Worm (Caenorhabditis elegans) whole organism, L1 larva: ENCODE data around the gene F32D8.13.
A peak's percentile ranks its signal among the peaks of the same experiment; 100 is the strongest.

ENCODE experiments used
- C04F5.9 ChIP-seq: sonication (generic microtip); optimal IDR thresholded peaks from 2 replicates; lab custom pipeline; 2016; ENCODE audit warnings: missing genetic modification characterization, missing compliant biosample characterization
- C34B4.2 ChIP-seq: sonication (generic microtip); optimal IDR thresholded peaks from 2 replicates; lab custom pipeline; 2017; ENCODE audit warnings: mild to moderate bottlenecking, missing genetic modification characterization, missing compliant biosample characterization
- Y116A8C.19 ChIP-seq: sonication (generic microtip); optimal IDR thresholded peaks from 2 replicates; lab custom pipeline; 2016; ENCODE audit warnings: missing compliant biosample characterization, missing genetic modification characterization, borderline replicate concordance
- aha-1 ChIP-seq: fragments of 150-350 bp; optimal IDR thresholded peaks from 2 replicates; lab custom pipeline; 2014; ENCODE audit warnings: missing biosample characterization, missing genetic modification characterization
- alr-1 ChIP-seq: fragments of 200-800 bp; sonication (Bioruptor generic); optimal IDR thresholded peaks from 2 replicates; lab custom pipeline; 2018; ENCODE audit warnings: borderline replicate concordance, mild to moderate bottlenecking, missing genetic modification characterization, missing compliant biosample characterization
- aly-2 ChIP-seq: fragments of 150-350 bp; optimal IDR thresholded peaks from 2 replicates; lab custom pipeline; 2014; ENCODE audit warnings: missing biosample characterization, missing genetic modification characterization
- blmp-1 ChIP-seq: fragments of 150-350 bp; optimal IDR thresholded peaks from 2 replicates; lab custom pipeline; 2014; ENCODE audit warnings: missing biosample characterization, missing genetic modification characterization
- ceh-8 ChIP-seq: fragments of 200-800 bp; sonication (Bioruptor generic); optimal IDR thresholded peaks from 2 replicates; lab custom pipeline; 2018; ENCODE audit warnings: mild to moderate bottlenecking, missing genetic modification characterization, moderate library complexity, missing compliant biosample characterization
- ceh-82 ChIP-seq, 3 experiments: fragments of 150-350 bp in 1 of 3; sonication (generic microtip) in 2 of 3; optimal IDR thresholded peaks; 2 replicates each; lab custom pipeline; 2014 to 2017; ENCODE audit warnings: missing biosample characterization in 3 of 3, missing genetic modification characterization in 3 of 3
- ceh-88 ChIP-seq: fragments of 200-800 bp; sonication (Bioruptor generic); IDR thresholded peaks from 2 replicates; pipeline ENCODE4 v1.3.6; 2022; ENCODE audit warnings: missing genetic modification characterization, missing compliant biosample characterization
- ceh-90 ChIP-seq: sonication (generic microtip); optimal IDR thresholded peaks from 2 replicates; lab custom pipeline; 2016; ENCODE audit warnings: missing genetic modification characterization, missing compliant biosample characterization
- ces-1 ChIP-seq: fragments of 150-350 bp; optimal IDR thresholded peaks from 2 replicates; lab custom pipeline; 2014; ENCODE audit warnings: missing biosample characterization, missing genetic modification reagents, missing genetic modification characterization
- dpl-1 ChIP-seq, 3 experiments: fragments of 150-350 bp in 2 of 3; sonication (generic microtip) in 1 of 3; optimal IDR thresholded peaks; 2 replicates each; lab custom pipeline; 2014 to 2017; ENCODE audit warnings: missing biosample characterization in 3 of 3, missing genetic modification characterization in 3 of 3, missing genetic modification reagents in 3 of 3
- dsc-1 ChIP-seq: sonication (generic microtip); optimal IDR thresholded peaks from 2 replicates; lab custom pipeline; 2016; ENCODE audit warnings: mild to moderate bottlenecking, missing genetic modification characterization, missing compliant biosample characterization
- efl-1 ChIP-seq, 4 experiments: fragments of 150-350 bp; optimal IDR thresholded peaks in 3 of 4; peaks in 1 of 4; 1 replicate in 1 of 4; 2 replicates in 3 of 4; lab custom pipeline; 2014; ENCODE audit warnings: missing biosample characterization in 2 of 4, missing genetic modification characterization in 2 of 4, missing genetic modification reagents in 2 of 4
- efl-3 ChIP-seq: fragments of 200-800 bp; sonication (Bioruptor generic); optimal IDR thresholded peaks from 2 replicates; lab custom pipeline; 2018; ENCODE audit warnings: mild to moderate bottlenecking, missing genetic modification characterization, missing compliant biosample characterization
- elt-2 ChIP-seq: sonication (generic microtip); optimal IDR thresholded peaks from 2 replicates; lab custom pipeline; 2016; ENCODE audit warnings: missing genetic modification characterization, mild to moderate bottlenecking, inconsistent platforms, missing compliant biosample characterization, missing genetic modification reagents
- elt-3 ChIP-seq, 6 experiments: fragments of 150-350 bp in 1 of 6; sonication (generic microtip); optimal IDR thresholded peaks; 2 replicates each; lab custom pipeline; 2017 to 2018; ENCODE audit warnings: missing biosample characterization in 6 of 6, missing genetic modification characterization in 6 of 6, inconsistent platforms in 1 of 6
- fkh-10 ChIP-seq: sonication (generic microtip); optimal IDR thresholded peaks from 2 replicates; lab custom pipeline; 2017; ENCODE audit warnings: missing biosample characterization, missing genetic modification reagents, missing genetic modification characterization
- fos-1 ChIP-seq: fragments of 150-350 bp; optimal IDR thresholded peaks from 2 replicates; lab custom pipeline; 2014; ENCODE audit warnings: missing biosample characterization, missing genetic modification characterization
- grh-1 ChIP-seq: fragments of 200-800 bp; sonication (Bioruptor generic); IDR thresholded peaks from 2 replicates; pipeline ENCODE4 v1.3.6; 2022; ENCODE audit warnings: missing genetic modification reagents, missing genetic modification characterization, missing compliant biosample characterization
- hlh-17 ChIP-seq: fragments of 200-800 bp; sonication (Bioruptor generic); optimal IDR thresholded peaks from 2 replicates; lab custom pipeline; 2018; ENCODE audit warnings: missing genetic modification characterization, mild to moderate bottlenecking, missing compliant biosample characterization, moderate library complexity, borderline replicate concordance
- irx-1 ChIP-seq: sonication (generic microtip); optimal IDR thresholded peaks from 2 replicates; lab custom pipeline; 2016; ENCODE audit warnings: missing genetic modification characterization, missing compliant biosample characterization
- isw-1 ChIP-seq: fragments of 200-800 bp; sonication (Bioruptor generic); IDR thresholded peaks from 2 replicates; pipeline ENCODE4 v1.3.6; 2022; ENCODE audit warnings: missing genetic modification characterization, missing compliant biosample characterization
- jun-1 ChIP-seq: fragments of 150-350 bp; optimal IDR thresholded peaks from 2 replicates; lab custom pipeline; 2014; ENCODE audit warnings: missing biosample characterization, missing genetic modification reagents, missing genetic modification characterization
- lin-14 ChIP-seq: fragments of 200-800 bp; sonication (Bioruptor generic); optimal IDR thresholded peaks from 2 replicates; lab custom pipeline; 2018; ENCODE audit warnings: mild to moderate bottlenecking, missing genetic modification characterization, moderate library complexity, missing compliant biosample characterization
- lin-15B ChIP-seq: fragments of 150-350 bp; sonication (generic microtip); optimal IDR thresholded peaks from 3 replicates; lab custom pipeline; 2014; ENCODE audit warnings: missing biosample characterization, missing genetic modification characterization
- lin-39 ChIP-seq: fragments of 150-350 bp; optimal IDR thresholded peaks from 2 replicates; lab custom pipeline; 2014; ENCODE audit warnings: missing biosample characterization, missing genetic modification reagents, missing genetic modification characterization
- lir-3 ChIP-seq: sonication (generic microtip); optimal IDR thresholded peaks from 2 replicates; lab custom pipeline; 2016; ENCODE audit warnings: mild to moderate bottlenecking, missing genetic modification characterization, moderate library complexity, missing compliant biosample characterization; ENCODE audit not compliant: poor library complexity
- mdl-1 ChIP-seq, 2 experiments: fragments of 150-350 bp; optimal IDR thresholded peaks; 2 replicates each; lab custom pipeline; 2014 to 2017; ENCODE audit warnings: missing biosample characterization in 2 of 2, missing genetic modification characterization in 2 of 2, inconsistent platforms in 1 of 2
- mep-1 ChIP-seq: fragments of 150-350 bp; optimal IDR thresholded peaks from 2 replicates; lab custom pipeline; 2014; ENCODE audit warnings: missing biosample characterization, missing genetic modification characterization
- nhr-12 ChIP-seq: sonication (generic microtip); optimal IDR thresholded peaks from 2 replicates; lab custom pipeline; 2017; ENCODE audit warnings: missing biosample characterization, missing genetic modification characterization
- nhr-19 ChIP-seq: fragments of 200-800 bp; sonication (Bioruptor generic); conservative IDR thresholded peaks from 2 replicates; pipeline ENCODE4 v1.3.6; 2022; ENCODE audit warnings: missing genetic modification characterization, missing compliant biosample characterization
- nhr-28 ChIP-seq: fragments of 150-350 bp; optimal IDR thresholded peaks from 2 replicates; lab custom pipeline; 2014; ENCODE audit warnings: missing biosample characterization, missing genetic modification characterization
- nhr-47 ChIP-seq: sonication (generic microtip); optimal IDR thresholded peaks from 2 replicates; lab custom pipeline; 2016; ENCODE audit warnings: mild to moderate bottlenecking, missing genetic modification characterization, moderate library complexity, missing compliant biosample characterization
- nhr-71 ChIP-seq: sonication (generic microtip); optimal IDR thresholded peaks from 2 replicates; lab custom pipeline; 2016; ENCODE audit warnings: mild to moderate bottlenecking, missing genetic modification characterization, moderate library complexity, missing compliant biosample characterization
- nhr-76 ChIP-seq: sonication (generic microtip); optimal IDR thresholded peaks from 2 replicates; lab custom pipeline; 2017; ENCODE audit warnings: missing biosample characterization, missing genetic modification characterization
- nhr-85 ChIP-seq: sonication (generic microtip); peaks from one replicate; lab custom pipeline; 2016; ENCODE audit warnings: missing genetic modification characterization, inconsistent platforms, missing compliant biosample characterization
- pqm-1 ChIP-seq: sonication (generic microtip); optimal IDR thresholded peaks from 3 replicates; lab custom pipeline; 2017; ENCODE audit warnings: missing biosample characterization, missing genetic modification characterization
- rnt-1 ChIP-seq: sonication (generic microtip); optimal IDR thresholded peaks from 2 replicates; lab custom pipeline; 2016; ENCODE audit warnings: mild to moderate bottlenecking, missing genetic modification characterization, moderate library complexity, missing compliant biosample characterization
- unc-30 ChIP-seq: sonication (generic microtip); optimal IDR thresholded peaks from 2 replicates; lab custom pipeline; 2017; ENCODE audit warnings: missing biosample characterization, missing genetic modification characterization
- zag-1 ChIP-seq: fragments of 150-350 bp; optimal IDR thresholded peaks from 2 replicates; lab custom pipeline; 2014; ENCODE audit warnings: missing biosample characterization, missing genetic modification characterization
- zip-4 ChIP-seq: fragments of 200-800 bp; sonication (Bioruptor generic); optimal IDR thresholded peaks from 2 replicates; lab custom pipeline; 2018; ENCODE audit warnings: mild to moderate bottlenecking, missing genetic modification characterization, moderate library complexity, missing compliant biosample characterization
- ztf-11 ChIP-seq, 2 experiments: sonication (generic microtip); optimal IDR thresholded peaks; 2 replicates each; lab custom pipeline; 2016 to 2017; ENCODE audit warnings: missing genetic modification characterization in 2 of 2, missing biosample characterization in 1 of 2, missing compliant biosample characterization in 1 of 2
- ztf-4 ChIP-seq: fragments of 150-350 bp; optimal IDR thresholded peaks from 2 replicates; lab custom pipeline; 2014; ENCODE audit warnings: missing biosample characterization, missing genetic modification characterization

The F32D8.13 gene

DNA sequence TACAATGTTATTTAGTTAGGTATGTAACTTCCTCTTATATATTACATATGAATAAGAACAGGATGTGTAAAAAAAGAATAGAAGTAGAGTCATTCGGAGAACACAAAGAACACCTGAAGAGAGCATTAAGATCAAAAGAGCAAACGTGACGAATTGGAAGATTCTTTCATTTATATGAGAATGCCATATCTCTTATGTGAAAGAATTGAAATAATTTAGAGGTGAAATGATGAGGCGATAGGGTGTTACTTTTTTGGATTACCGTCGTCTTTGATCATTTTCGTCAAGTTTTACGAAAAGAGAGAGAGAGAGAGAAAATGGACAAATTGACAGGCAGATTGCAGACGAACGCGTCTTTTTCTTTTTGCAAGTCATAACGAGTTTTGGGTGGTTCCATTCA, 19.8 kb downstream of the F32D8.13 start:
- TF ChIP-seq nhr-19 (GFP tag; lab: Robert Waterston, UW) (0 out of 2 replicates have a peak, but pooled peaks have one; percentile 26), lin-14 (peak; percentile 28), nhr-85 (peak; percentile 54), mdl-1 (tag; optimal IDR thresholded peaks at IDR 0.05; lab: Kevin White, UChicago) (no peak), alr-1 (no peak), aly-2 (no peak), hlh-17 (no peak), nhr-71 (tag; lab: Kevin White, UChicago) (peak; percentile 22), blmp-1 (tag; lab: Kevin White, UChicago) (peak; percentile 29), rnt-1 (tag; lab: Kevin White, UChicago) (no peak), Y116A8C.19 (tag; lab: Kevin White, UChicago) (no peak), ceh-90 (tag; lab: Kevin White, UChicago) (no peak)

DNA sequence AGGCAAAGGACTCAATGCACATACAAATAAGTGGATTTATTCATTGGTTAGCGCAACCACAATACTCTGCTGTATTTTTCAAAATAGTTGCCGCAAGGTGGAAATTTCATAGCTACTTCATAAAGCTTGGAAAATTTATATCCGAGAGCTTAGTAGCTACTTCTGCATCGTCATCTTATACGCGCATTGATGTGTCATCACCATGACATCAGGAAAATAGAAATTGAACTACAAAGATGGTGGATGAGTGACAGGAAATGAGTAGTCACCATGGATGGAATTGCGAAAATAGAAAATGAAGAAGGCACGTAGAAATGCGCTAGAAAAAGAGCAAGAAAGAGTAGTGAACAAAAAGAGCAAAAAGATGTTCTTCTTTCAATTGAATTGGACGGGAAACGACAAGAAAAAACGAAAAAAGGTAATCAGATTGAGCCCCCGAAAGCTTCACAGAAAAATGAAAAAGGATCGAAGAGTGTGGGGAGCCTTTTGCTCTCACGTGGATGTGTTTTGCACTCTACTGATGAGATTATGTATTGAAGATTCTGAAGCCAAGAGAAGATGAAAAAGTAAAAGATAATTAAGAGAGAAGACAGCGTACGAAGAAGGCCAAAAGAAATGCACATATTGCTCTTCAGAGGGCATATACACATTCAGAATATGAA, 21.3 kb downstream of the F32D8.13 start:
- no peak for TF ChIP-seq grh-1 (GFP tag; lab: Robert Waterston, UW)
- TF ChIP-seq ces-1 (GFP tag; lab: Kevin White, UChicago) = peak; percentile 64
- TF ChIP-seq lin-15B (tag; lab: Kevin White, UChicago) = no peak
- no peak for TF ChIP-seq mdl-1 (tag; optimal IDR thresholded peaks at IDR 0.05; lab: Kevin White, UChicago)
- peak; percentile 76 for TF ChIP-seq lin-14
- TF ChIP-seq mep-1 (tag; lab: Kevin White, UChicago) = peak; percentile 7
- no peak for TF ChIP-seq C34B4.2 (tag; lab: Kevin White, UChicago)
- TF ChIP-seq fos-1 (tag; lab: Kevin White, UChicago) = no peak
- no peak for TF ChIP-seq aly-2
- peak; percentile 59 for TF ChIP-seq nhr-71 (tag; lab: Kevin White, UChicago)
- TF ChIP-seq aha-1 (tag; lab: Kevin White, UChicago) = no peak
- no peak for TF ChIP-seq pqm-1
- no peak for TF ChIP-seq efl-3 (GFP tag; lab: Kevin White, UChicago)
- no peak for TF ChIP-seq ceh-88
- no peak for TF ChIP-seq lir-3 (tag; lab: Kevin White, UChicago)
- TF ChIP-seq fkh-10 = peak; percentile 96
- no peak for TF ChIP-seq nhr-12
- TF ChIP-seq zag-1 (tag; lab: Kevin White, UChicago) = no peak
- peak; percentile 28 for TF ChIP-seq nhr-47 (tag; lab: Kevin White, UChicago)
- no peak for TF ChIP-seq ceh-82 (tag; optimal IDR thresholded peaks at IDR 0.05; lab: Kevin White, UChicago)
- TF ChIP-seq dpl-1 (GFP tag; optimal IDR thresholded peaks at IDR 0.05; lab: Kevin White, UChicago) = no peak
- no peak for TF ChIP-seq nhr-19 (GFP tag; lab: Robert Waterston, UW)

DNA sequence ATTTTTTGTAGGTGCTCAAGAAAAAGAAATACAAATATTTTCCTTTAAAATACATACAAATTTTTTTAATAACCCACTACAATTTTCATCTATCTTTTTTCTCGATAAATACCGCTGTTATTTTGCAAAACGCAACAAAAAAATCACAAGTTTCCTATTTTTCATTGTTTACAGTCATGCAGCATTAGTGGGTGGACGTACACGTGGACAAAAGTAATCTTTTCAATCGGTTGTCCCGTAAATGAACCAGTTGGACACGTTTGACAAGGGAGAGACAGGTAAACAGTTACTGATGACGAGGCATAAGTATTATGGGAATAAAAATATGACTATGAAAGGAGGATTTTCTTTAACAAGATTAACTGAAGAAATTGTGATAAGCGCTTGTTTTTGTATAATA, 23.2 kb downstream of the F32D8.13 start:
- no peak for TF ChIP-seq C34B4.2 (tag; lab: Kevin White, UChicago)
- TF ChIP-seq elt-3 (tag; optimal IDR thresholded peaks at IDR 0.05; lab: Kevin White, UChicago) = peak in 1 of 6 experiments; percentile 41
- no peak for TF ChIP-seq hlh-17
- TF ChIP-seq ztf-4 (tag; lab: Kevin White, UChicago) = no peak
- no peak for TF ChIP-seq dpl-1 (GFP tag; optimal IDR thresholded peaks at IDR 0.05; lab: Kevin White, UChicago)
- no peak for TF ChIP-seq fkh-10
- TF ChIP-seq alr-1 = no peak
- no peak for TF ChIP-seq zag-1 (tag; lab: Kevin White, UChicago)
- TF ChIP-seq ceh-8 (GFP tag; lab: Kevin White, UChicago) = no peak
- peak in 1 of 2 experiments; percentile 56 for TF ChIP-seq mdl-1 (tag; optimal IDR thresholded peaks at IDR 0.05; lab: Kevin White, UChicago)
- no peak for TF ChIP-seq efl-1 (optimal IDR thresholded peaks at IDR 0.05; lab: Kevin White, UChicago)
- peak in 1 of 2 experiments; percentile 76 for TF ChIP-seq efl-1 (GFP tag; optimal IDR thresholded peaks at IDR 0.05 in 1 of 2; lab: Kevin White, UChicago)
- TF ChIP-seq mep-1 (tag; lab: Kevin White, UChicago) = no peak
- TF ChIP-seq lin-39 = no peak
- TF ChIP-seq elt-2 = no peak
- TF ChIP-seq ztf-11 (tag; optimal IDR thresholded peaks at IDR 0.05; lab: Kevin White, UChicago) = no peak
- no peak for TF ChIP-seq C04F5.9 (tag; lab: Kevin White, UChicago)
- no peak for TF ChIP-seq blmp-1 (tag; lab: Kevin White, UChicago)
- TF ChIP-seq fos-1 (tag; lab: Kevin White, UChicago) = no peak
- TF ChIP-seq dsc-1 (tag; lab: Kevin White, UChicago) = peak; percentile 36
- no peak for TF ChIP-seq nhr-28 (tag; lab: Kevin White, UChicago)
- peak; percentile 8 for TF ChIP-seq nhr-85
- TF ChIP-seq jun-1 (tag; lab: Kevin White, UChicago) = no peak
- TF ChIP-seq lir-3 (tag; lab: Kevin White, UChicago) = no peak
- no peak for TF ChIP-seq zip-4 (GFP tag; lab: Kevin White, UChicago)
- no peak for TF ChIP-seq irx-1 (tag; lab: Kevin White, UChicago)
- no peak for TF ChIP-seq isw-1 (GFP tag; lab: Robert Waterston, UW)
- peak; percentile 46 for TF ChIP-seq lin-14
- no peak for TF ChIP-seq nhr-76 (tag; lab: Kevin White, UChicago)
- no peak for TF ChIP-seq aly-2
- no peak for TF ChIP-seq unc-30
